Worm (Caenorhabditis elegans) whole organism, L4 larva: ENCODE results near the gene tsp-3.

Experiments
- D1046.2 ChIP-seq: fragments of 200-800 bp; sonication (Bioruptor generic); IDR thresholded peaks from 2 replicates; pipeline ENCODE4 v1.3.6; 2022; ENCODE audit warnings: missing genetic modification characterization, missing compliant biosample characterization
- F10B5.3 ChIP-seq: sonication (generic microtip); optimal IDR thresholded peaks from 2 replicates; lab custom pipeline; 2016; ENCODE audit warnings: mild to moderate bottlenecking, missing genetic modification characterization, missing compliant biosample characterization
- Y48G9A.11 ChIP-seq: fragments of 200-800 bp; sonication (Bioruptor generic); IDR thresholded peaks from 2 replicates; pipeline ENCODE4 v1.3.6; 2022; ENCODE audit warnings: missing genetic modification reagents, missing genetic modification characterization, missing compliant biosample characterization
- ZK337.2 ChIP-seq: fragments of 200-800 bp; sonication (Bioruptor generic); IDR thresholded peaks from 2 replicates; pipeline ENCODE4 v1.3.6; 2022; ENCODE audit warnings: missing genetic modification reagents, missing genetic modification characterization, missing compliant biosample characterization
- aha-1 ChIP-seq: fragments of 150-350 bp; peaks from one replicate; lab custom pipeline; 2014; ENCODE audit warnings: missing biosample characterization, missing genetic modification characterization
- ctbp-1 ChIP-seq: fragments of 200-800 bp; sonication (Bioruptor generic); IDR thresholded peaks from 2 replicates; pipeline ENCODE4 v1.3.6; 2022; ENCODE audit warnings: missing genetic modification reagents, missing genetic modification characterization, missing compliant biosample characterization
- daf-16 ChIP-seq, 3 experiments: sonication (generic microtip); optimal IDR thresholded peaks; 2 replicates each; lab custom pipeline; 2016 to 2017; ENCODE audit warnings: missing genetic modification characterization in 3 of 3, missing genetic modification reagents in 3 of 3, mild to moderate bottlenecking in 2 of 3, missing compliant biosample characterization in 2 of 3, missing biosample characterization in 1 of 3, moderate library complexity in 1 of 3
- daf-19 ChIP-seq: fragments of 200-800 bp; sonication (Bioruptor generic); conservative IDR thresholded peaks from 2 replicates; pipeline ENCODE4 v1.3.6; 2022; ENCODE audit warnings: missing genetic modification characterization, missing compliant biosample characterization
- daf-8 ChIP-seq: fragments of 200-800 bp; sonication (Bioruptor generic); IDR thresholded peaks from 2 replicates; pipeline ENCODE4 v1.3.6; 2022; ENCODE audit warnings: missing genetic modification characterization, missing compliant biosample characterization
- dve-1 ChIP-seq: sonication (generic microtip); optimal IDR thresholded peaks from 2 replicates; lab custom pipeline; 2017; ENCODE audit warnings: antibody characterized with exemption, mild to moderate bottlenecking, missing genetic modification characterization, missing compliant biosample characterization; ENCODE audit not compliant: insufficient read depth
- hif-1 ChIP-seq, 2 experiments: sonication (generic microtip); optimal IDR thresholded peaks; 2 replicates each; lab custom pipeline; 2016 to 2017; ENCODE audit warnings: missing compliant biosample characterization in 2 of 2, missing genetic modification characterization in 2 of 2, missing genetic modification reagents in 2 of 2, missing genotype in 2 of 2, mild to moderate bottlenecking in 1 of 2
- hlh-11 ChIP-seq: fragments of 200-800 bp; sonication (Bioruptor generic); optimal IDR thresholded peaks from 2 replicates; lab custom pipeline; 2018; ENCODE audit warnings: mild to moderate bottlenecking, missing genetic modification characterization, missing compliant biosample characterization
- hmg-1.1 ChIP-seq: fragments of 200-800 bp; sonication (Bioruptor generic); IDR thresholded peaks from 2 replicates; pipeline ENCODE4 v1.3.6; 2022; ENCODE audit warnings: missing genetic modification reagents, missing genetic modification characterization, missing compliant biosample characterization
- lin-13 ChIP-seq: fragments of 150-350 bp; optimal IDR thresholded peaks from 2 replicates; lab custom pipeline; 2014; ENCODE audit warnings: missing biosample characterization, missing genetic modification reagents, missing genetic modification characterization
- madf-9 ChIP-seq: fragments of 200-800 bp; sonication (Bioruptor generic); conservative IDR thresholded peaks from 2 replicates; pipeline ENCODE4 v1.3.6; 2022; ENCODE audit warnings: missing genetic modification reagents, missing genetic modification characterization, missing compliant biosample characterization
- mxl-3 ChIP-seq: fragments of 200-800 bp; sonication (Bioruptor generic); optimal IDR thresholded peaks from 2 replicates; lab custom pipeline; 2018; ENCODE audit warnings: mild to moderate bottlenecking, missing genetic modification characterization, missing compliant biosample characterization
- nhr-102 ChIP-seq: sonication (generic microtip); optimal IDR thresholded peaks from 2 replicates; lab custom pipeline; 2016; ENCODE audit warnings: mild to moderate bottlenecking, missing genetic modification characterization, moderate library complexity, missing compliant biosample characterization
- nhr-111 ChIP-seq: fragments of 200-800 bp; sonication (Bioruptor generic); optimal IDR thresholded peaks from 2 replicates; lab custom pipeline; 2018; ENCODE audit warnings: mild to moderate bottlenecking, missing genetic modification characterization, missing compliant biosample characterization
- nhr-25 ChIP-seq: sonication (generic microtip); optimal IDR thresholded peaks from 2 replicates; lab custom pipeline; 2017; ENCODE audit warnings: missing genetic modification characterization, mild to moderate bottlenecking, missing compliant biosample characterization, antibody characterized with exemption, moderate library complexity, borderline replicate concordance; ENCODE audit not compliant: insufficient read depth
- nhr-6 ChIP-seq: fragments of 150-350 bp; optimal IDR thresholded peaks from 2 replicates; lab custom pipeline; 2014; ENCODE audit warnings: missing biosample characterization, missing genetic modification characterization
- nhr-76 ChIP-seq: fragments of 150-350 bp; optimal IDR thresholded peaks from 2 replicates; lab custom pipeline; 2014; ENCODE audit warnings: missing biosample characterization, missing genetic modification characterization
- php-3 ChIP-seq: fragments of 200-800 bp; sonication (Bioruptor generic); IDR thresholded peaks from 2 replicates; pipeline ENCODE4 v1.3.6; 2022; ENCODE audit warnings: missing genetic modification reagents, missing genetic modification characterization, missing compliant biosample characterization
- pqm-1 ChIP-seq: sonication (generic microtip); optimal IDR thresholded peaks from 2 replicates; lab custom pipeline; 2017; ENCODE audit warnings: missing biosample characterization, missing genetic modification characterization
- rbr-2 ChIP-seq: sonication (generic microtip); optimal IDR thresholded peaks from 2 replicates; lab custom pipeline; 2016; ENCODE audit warnings: missing genotype, missing genetic modification characterization, missing compliant biosample characterization
- saeg-2 ChIP-seq: fragments of 200-800 bp; sonication (Bioruptor generic); IDR thresholded peaks from 2 replicates; pipeline ENCODE4 v1.3.6; 2022; ENCODE audit warnings: missing genetic modification reagents, missing genetic modification characterization, missing compliant biosample characterization
- sdz-12 ChIP-seq: fragments of 200-800 bp; sonication (Bioruptor generic); optimal IDR thresholded peaks from 2 replicates; lab custom pipeline; 2018; ENCODE audit warnings: mild to moderate bottlenecking, missing genetic modification characterization, missing compliant biosample characterization
- set-16 ChIP-seq: fragments of 200-800 bp; sonication (Bioruptor generic); IDR thresholded peaks from 2 replicates; pipeline ENCODE4 v1.3.6; 2022; ENCODE audit warnings: missing genetic modification reagents, missing genetic modification characterization, missing compliant biosample characterization
- unc-62 ChIP-seq, 3 experiments: fragments of 150-350 bp in 1 of 3; sonication (generic microtip); optimal IDR thresholded peaks in 2 of 3; peaks in 1 of 3; 1 replicate in 1 of 3; 2 replicates in 2 of 3; lab custom pipeline; 2014 to 2017; ENCODE audit warnings: missing biosample characterization in 3 of 3, missing genetic modification characterization in 3 of 3, missing genetic modification reagents in 3 of 3, missing genotype in 1 of 3
- zfp-2 ChIP-seq: sonication (generic microtip); optimal IDR thresholded peaks from 2 replicates; lab custom pipeline; 2016; ENCODE audit warnings: mild to moderate bottlenecking, missing genetic modification characterization, missing compliant biosample characterization
- zfp-3 ChIP-seq: fragments of 200-800 bp; sonication (Bioruptor generic); conservative IDR thresholded peaks from 2 replicates; pipeline ENCODE4 v1.3.6; 2022; ENCODE audit warnings: missing genetic modification reagents, missing genetic modification characterization, missing compliant biosample characterization

The tsp-3 gene

ce11 chrIII:13187773-13188172 is 24.7 kb upstream of the tsp-3 start (continued):
- TF ChIP-seq pqm-1 (tag; lab: Kevin White, UChicago): no peak
- peak; percentile 13 for TF ChIP-seq dve-1 (tag; lab: Kevin White, UChicago)
- no peak for TF ChIP-seq nhr-76
- TF ChIP-seq php-3 (GFP tag; lab: Robert Waterston, UW): no peak
- TF ChIP-seq F10B5.3: no peak
- TF ChIP-seq daf-16 (GFP tag; optimal IDR thresholded peaks at IDR 0.05; lab: Kevin White, UChicago): no peak
- TF ChIP-seq daf-16 (tag; optimal IDR thresholded peaks at IDR 0.05; lab: Kevin White, UChicago): no peak
- TF ChIP-seq nhr-102 (tag; lab: Kevin White, UChicago): no peak
- 0 out of 2 replicates have a peak, but pooled peaks have one; percentile 38 for TF ChIP-seq zfp-3 (GFP tag; lab: Robert Waterston, UW)
- peak in 1 of 2 experiments; percentile 79 for TF ChIP-seq hif-1 (tag; optimal IDR thresholded peaks at IDR 0.05; lab: Kevin White, UChicago)
- no peak for TF ChIP-seq nhr-25 (tag; lab: Kevin White, UChicago)
- no peak for TF ChIP-seq mxl-3
- TF ChIP-seq lin-13 (GFP tag; lab: Kevin White, UChicago): no peak
- TF ChIP-seq zfp-2 (tag; lab: Kevin White, UChicago): no peak
- no peak for TF ChIP-seq nhr-6 (tag; lab: Kevin White, UChicago)
- no peak for TF ChIP-seq saeg-2 (GFP tag; lab: Robert Waterston, UW)
- TF ChIP-seq nhr-111: no peak
- TF ChIP-seq madf-9 (GFP tag; lab: Robert Waterston, UW): peak; percentile 53; the same call in 1 of the 2 replicates
- 0 out of 2 replicates have a peak, but pooled peaks have one; percentile 16 for TF ChIP-seq hmg-1.1 (GFP tag; lab: Robert Waterston, UW)

- TF ChIP-seq daf-19: no peak
- TF ChIP-seq set-16: no peak
- no peak for TF ChIP-seq daf-8 (GFP tag; lab: Robert Waterston, UW)
- TF ChIP-seq ZK337.2 (GFP tag; lab: Robert Waterston, UW): no peak
- TF ChIP-seq hlh-11 (tag; lab: Kevin White, UChicago): no peak
- TF ChIP-seq Y48G9A.11: no peak
- TF ChIP-seq dve-1 (tag; lab: Kevin White, UChicago): no peak
- TF ChIP-seq daf-16 (GFP tag; optimal IDR thresholded peaks at IDR 0.05; lab: Kevin White, UChicago): no peak
- no peak for TF ChIP-seq daf-16 (tag; optimal IDR thresholded peaks at IDR 0.05; lab: Kevin White, UChicago)
These were observed 11.4 kb upstream of the tsp-3 start for ce11 chrIII:13201079-13201478.

DNA sequence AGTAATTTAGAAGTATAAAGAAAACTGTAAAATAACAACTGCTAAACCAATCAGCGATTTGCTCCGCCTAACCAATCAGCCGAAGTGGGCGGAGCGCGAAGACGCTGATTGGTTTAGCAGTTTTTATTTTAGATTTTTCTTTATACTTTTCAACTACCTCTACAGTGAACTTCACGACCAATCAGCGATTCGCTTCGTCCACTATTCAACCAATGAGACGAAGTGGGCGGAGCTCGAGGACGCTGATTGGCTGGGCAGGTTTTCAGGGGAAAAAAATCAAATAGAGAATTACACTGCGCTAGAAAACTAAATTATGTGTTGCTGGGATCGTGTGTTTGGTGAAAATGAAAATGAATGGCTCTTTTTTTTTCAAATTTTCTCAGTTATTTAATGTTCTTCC is 10.6 kb upstream of the tsp-3 start:
- TF ChIP-seq D1046.2 (GFP tag; lab: Robert Waterston, UW) (no peak), aha-1 (tag; lab: Kevin White, UChicago) (peak; percentile 65), sdz-12 (GFP tag; lab: Kevin White, UChicago) (no peak)
- TF ChIP-seq, all 104 proteins: peak for 1

ce11 chrIII:13204682-13205081 is 7.8 kb upstream of the tsp-3 start, which contains the start of gene Y39E4B.11:
Gene Y39E4B.11, plus strand, starts transcription at chrIII:13204982.
- TF ChIP-seq daf-8 (GFP tag; lab: Robert Waterston, UW) (no peak), nhr-111 (peak; percentile 58), ctbp-1 (0 out of 2 replicates have a peak, but pooled peaks have one; percentile 10)

DNA sequence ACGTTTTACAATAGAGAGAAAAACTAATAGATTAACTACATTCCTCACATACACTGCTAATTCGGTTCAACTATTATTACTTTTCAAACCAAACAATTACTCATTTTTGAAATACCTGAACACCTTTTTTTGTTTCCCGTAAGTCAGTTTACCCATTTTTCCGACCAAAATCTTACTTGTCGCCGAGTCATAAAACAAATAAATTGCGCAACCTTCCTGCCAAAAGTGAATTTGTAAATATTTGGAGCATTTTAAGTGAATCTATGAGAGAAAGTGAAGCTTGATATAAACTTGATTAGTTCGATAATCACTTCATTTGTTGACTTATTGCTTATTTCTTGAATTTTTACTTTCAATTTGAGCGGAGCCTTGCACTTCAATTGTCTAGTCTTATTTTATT is 3.5 kb upstream of the tsp-3 start:
- TF ChIP-seq rbr-2 (no peak), sdz-12 (GFP tag; lab: Kevin White, UChicago) (no peak)

DNA sequence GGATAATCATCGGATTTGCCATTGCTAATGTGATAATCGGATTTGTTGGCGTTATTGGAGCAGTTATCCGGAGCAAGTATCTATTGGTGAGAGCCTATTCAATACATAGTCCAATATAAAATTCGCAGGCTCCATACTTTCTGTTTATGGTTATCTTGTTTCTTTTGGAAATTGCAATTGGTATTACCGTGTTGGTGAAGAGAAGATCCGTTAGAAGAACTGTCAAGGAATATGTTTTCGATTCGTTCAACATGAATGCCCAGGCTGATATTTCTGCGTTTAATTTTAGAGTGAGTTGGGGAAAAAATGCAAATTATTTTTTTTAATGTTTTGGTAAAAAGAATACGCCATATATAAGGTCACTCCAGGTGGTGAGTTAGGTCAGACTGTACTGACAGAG is 645 bp downstream of the tsp-3 start:
- TF ChIP-seq Y48G9A.11 (no peak), unc-62 (GFP tag; optimal IDR thresholded peaks at IDR 0.05 in 1 of 2; lab: Kevin White, UChicago) (peak in 1 of 2 experiments; percentile 92), unc-62 (tag; optimal IDR thresholded peaks at IDR 0.05; lab: Kevin White, UChicago) (no peak)
